Worm (Caenorhabditis elegans) whole organism, L3 larva: Measurements from ENCODE around the gene Y59A8B.8.
"Not testable (repeated sequence)": the region's sequence is repeated elsewhere in the genome, so short reads cannot be mapped to it uniquely, and the experiment has no call there.

Experiments used
- R02D3.7 ChIP-seq: fragments of 150-350 bp; optimal IDR thresholded peaks from 2 replicates; lab custom pipeline; 2014; ENCODE audit warnings: missing biosample characterization, missing genetic modification characterization
- aly-2 ChIP-seq: fragments of 150-350 bp; optimal IDR thresholded peaks from 2 replicates; lab custom pipeline; 2014; ENCODE audit warnings: missing biosample characterization, missing genetic modification characterization
- ceh-16 ChIP-seq: sonication (generic microtip); optimal IDR thresholded peaks from 2 replicates; lab custom pipeline; 2017; ENCODE audit warnings: missing biosample characterization, missing genetic modification characterization
- egl-27 ChIP-seq: sonication (generic microtip); optimal IDR thresholded peaks from 4 replicates; lab custom pipeline; 2017; ENCODE audit warnings: missing biosample characterization, missing genetic modification reagents, missing genetic modification characterization
- elt-1 ChIP-seq: fragments of 150-350 bp; optimal IDR thresholded peaks from 2 replicates; lab custom pipeline; 2014; ENCODE audit warnings: missing biosample characterization, missing genetic modification characterization
- elt-3 ChIP-seq, 3 experiments: fragments of 150-350 bp in 1 of 3; sonication (generic microtip) in 2 of 3; optimal IDR thresholded peaks; 2 replicates in 2 of 3; 4 replicates in 1 of 3; lab custom pipeline; 2014 to 2017; ENCODE audit warnings: missing biosample characterization in 3 of 3, missing genetic modification characterization in 3 of 3
- eor-1 ChIP-seq, 2 experiments: fragments of 150-350 bp; optimal IDR thresholded peaks; 2 replicates each; lab custom pipeline; 2014 to 2018; ENCODE audit warnings: missing biosample characterization in 2 of 2, missing genetic modification characterization in 2 of 2
- fkh-2 ChIP-seq: fragments of 150-350 bp; optimal IDR thresholded peaks from 2 replicates; lab custom pipeline; 2014; ENCODE audit warnings: missing biosample characterization, missing genetic modification reagents, missing genetic modification characterization
- fos-1 ChIP-seq: fragments of 150-350 bp; optimal IDR thresholded peaks from 2 replicates; lab custom pipeline; 2014; ENCODE audit warnings: missing biosample characterization, missing genetic modification characterization
- hmg-11 ChIP-seq: sonication (generic microtip); optimal IDR thresholded peaks from 2 replicates; lab custom pipeline; 2016; ENCODE audit warnings: missing genetic modification characterization, missing compliant biosample characterization
- jun-1 ChIP-seq: fragments of 150-350 bp; optimal IDR thresholded peaks from 2 replicates; lab custom pipeline; 2014; ENCODE audit warnings: missing biosample characterization, missing genetic modification reagents, missing genetic modification characterization
- lin-15B ChIP-seq: fragments of 150-350 bp; optimal IDR thresholded peaks from 2 replicates; lab custom pipeline; 2014; ENCODE audit warnings: missing biosample characterization, missing genetic modification characterization
- lin-39 ChIP-seq: fragments of 150-350 bp; optimal IDR thresholded peaks from 2 replicates; lab custom pipeline; 2018; ENCODE audit warnings: missing biosample characterization, missing genetic modification reagents, missing genetic modification characterization
- lsy-12 ChIP-seq: sonication (generic microtip); optimal IDR thresholded peaks from 2 replicates; lab custom pipeline; 2016; ENCODE audit warnings: mild to moderate bottlenecking, missing genetic modification characterization, missing compliant biosample characterization
- mml-1 ChIP-seq: fragments of 150-350 bp; sonication (generic microtip); optimal IDR thresholded peaks from 3 replicates; lab custom pipeline; 2014; ENCODE audit warnings: missing biosample characterization, missing genetic modification characterization
- nhr-11 ChIP-seq: fragments of 150-350 bp; optimal IDR thresholded peaks from 2 replicates; lab custom pipeline; 2014; ENCODE audit warnings: missing biosample characterization, missing genetic modification characterization
- nhr-12 ChIP-seq: fragments of 150-350 bp; optimal IDR thresholded peaks from 2 replicates; lab custom pipeline; 2014; ENCODE audit warnings: missing biosample characterization, missing genetic modification characterization
- nhr-23 ChIP-seq: fragments of 150-350 bp; optimal IDR thresholded peaks from 2 replicates; lab custom pipeline; 2014; ENCODE audit warnings: missing biosample characterization, missing genetic modification reagents, missing genetic modification characterization
- nhr-237 ChIP-seq: fragments of 150-350 bp; optimal IDR thresholded peaks from 2 replicates; lab custom pipeline; 2014; ENCODE audit warnings: missing biosample characterization, missing genetic modification characterization
- nhr-28 ChIP-seq: fragments of 150-350 bp; optimal IDR thresholded peaks from 2 replicates; lab custom pipeline; 2014; ENCODE audit warnings: missing biosample characterization, missing genetic modification characterization
- nhr-43 ChIP-seq: sonication (generic microtip); optimal IDR thresholded peaks from 2 replicates; lab custom pipeline; 2016; ENCODE audit warnings: mild to moderate bottlenecking, missing genetic modification characterization, missing compliant biosample characterization; ENCODE audit not compliant: poor library complexity, severe bottlenecking
- nhr-67 ChIP-seq: fragments of 150-350 bp; optimal IDR thresholded peaks from 2 replicates; lab custom pipeline; 2014; ENCODE audit warnings: missing biosample characterization, missing genetic modification characterization
- nhr-76 ChIP-seq: fragments of 150-350 bp; sonication (generic microtip); optimal IDR thresholded peaks from 5 replicates; lab custom pipeline; 2014; ENCODE audit warnings: missing biosample characterization, missing genetic modification characterization
- nhr-77 ChIP-seq: fragments of 150-350 bp; optimal IDR thresholded peaks from 2 replicates; lab custom pipeline; 2014; ENCODE audit warnings: missing biosample characterization, missing genetic modification characterization
- sea-2 ChIP-seq: fragments of 150-350 bp; sonication (generic microtip); optimal IDR thresholded peaks from 4 replicates; lab custom pipeline; 2014; ENCODE audit warnings: missing biosample characterization, missing genetic modification reagents, missing genetic modification characterization
- skn-1 ChIP-seq: fragments of 150-350 bp; optimal IDR thresholded peaks from 2 replicates; lab custom pipeline; 2014; ENCODE audit warnings: missing biosample characterization, missing genetic modification characterization
- snpc-4 ChIP-seq: fragments of 150-350 bp; optimal IDR thresholded peaks from 2 replicates; lab custom pipeline; 2014; ENCODE audit warnings: missing biosample characterization, missing genetic modification characterization
- tbx-2 ChIP-seq: sonication (generic microtip); optimal IDR thresholded peaks from 2 replicates; lab custom pipeline; 2016; ENCODE audit warnings: mild to moderate bottlenecking, missing genetic modification characterization, missing compliant biosample characterization
- unc-39 ChIP-seq: sonication (generic microtip); optimal IDR thresholded peaks from 4 replicates; lab custom pipeline; 2017; ENCODE audit warnings: missing biosample characterization, missing genetic modification characterization
- zag-1 ChIP-seq: fragments of 150-350 bp; optimal IDR thresholded peaks from 2 replicates; lab custom pipeline; 2014; ENCODE audit warnings: missing biosample characterization, missing genetic modification characterization
- ztf-4 ChIP-seq: fragments of 150-350 bp; optimal IDR thresholded peaks from 2 replicates; lab custom pipeline; 2014; ENCODE audit warnings: missing biosample characterization, missing genetic modification characterization

The Y59A8B.8 gene

ce11 chrV:18069195-18069594 is 3.1 kb upstream of the Y59A8B.8 start:
- peak; percentile 25 for TF ChIP-seq lin-15B

DNA sequence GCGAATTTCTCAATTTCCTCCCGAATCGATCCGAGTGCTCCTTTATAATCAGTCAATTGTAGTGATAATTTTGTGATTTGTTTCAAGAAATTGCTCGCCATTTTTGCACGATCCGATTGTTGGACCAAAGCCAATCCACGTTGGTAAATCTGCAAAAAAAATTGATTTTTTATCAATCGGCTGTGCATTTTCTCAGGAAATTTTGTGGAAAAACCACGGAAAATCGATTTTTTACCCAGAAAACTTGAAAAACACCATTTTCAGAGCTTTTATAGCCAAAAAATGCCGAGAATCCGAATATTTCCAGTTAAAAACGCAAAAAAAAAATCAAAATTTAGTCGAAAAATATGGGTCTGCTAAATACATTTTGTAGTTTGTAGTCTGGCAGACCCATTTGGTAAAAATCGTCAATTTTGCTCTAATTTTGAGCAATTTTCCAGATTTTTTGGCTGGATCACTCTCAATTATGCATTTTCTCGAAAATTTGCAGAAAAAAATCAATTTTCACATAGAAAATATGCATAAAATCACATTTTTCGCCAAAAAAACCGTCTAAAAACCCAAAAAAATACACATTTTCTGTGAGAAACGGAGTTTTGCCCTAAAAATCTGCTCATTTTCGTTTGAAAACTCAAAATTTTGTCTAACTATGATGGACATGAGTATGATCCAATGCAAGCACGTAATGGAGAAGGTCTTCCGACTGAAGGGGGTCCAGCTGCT is 10.6 kb downstream of the Y59A8B.8 start, which contains the start of the genes Y59A8B.25 and ebp-3:
Y59A8B.25 (minus strand) TSS at position 101 of the 723 bp plus-strand sequence.
ebp-3 (plus strand) TSS at position 673 of the 723 bp plus-strand sequence.
- not testable (repeated sequence) for TF ChIP-seq fos-1, zag-1, nhr-43 (tag; lab: Kevin White, UChicago)

ce11 chrV:18043271-18043670 is 22.8 kb downstream of the Y59A8B.8 start, which contains the start of gene ebp-1:
TSS of gene ebp-1 (plus strand) at chrV:18043571.
- TF ChIP-seq fkh-2 (tag; lab: Kevin White, UChicago) (no peak), ceh-16 (tag; lab: Kevin White, UChicago) (no peak), nhr-23 (tag; lab: Kevin White, UChicago) (no peak)

DNA sequence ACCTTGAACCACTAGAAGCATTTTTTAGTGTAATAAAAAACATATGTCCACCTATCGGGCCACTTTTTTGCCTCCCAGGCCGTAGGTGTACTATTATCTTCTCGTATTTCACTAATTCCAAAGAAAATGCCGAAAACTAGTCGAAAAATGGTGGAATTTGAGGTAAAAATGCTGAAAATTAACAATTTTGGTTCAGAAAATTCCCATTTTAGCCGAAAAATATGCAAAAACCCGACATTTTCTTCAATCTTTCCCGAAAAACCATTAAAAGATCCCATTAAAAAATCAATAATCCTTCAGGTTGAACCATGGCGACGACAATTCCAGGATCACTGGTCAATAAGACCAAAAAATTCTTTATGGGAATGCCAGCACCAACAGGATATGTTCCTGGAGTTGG is 43.9 kb downstream of the Y59A8B.8 start, which contains the start of gene prp-6:
prp-6 (plus strand) TSS at position 301 of the 400 bp plus-strand sequence.
- no peak for TF ChIP-seq nhr-12 (tag; lab: Kevin White, UChicago)
- TF ChIP-seq lin-39 (tag; lab: Kevin White, UChicago): no peak
- no peak for TF ChIP-seq eor-1 (tag; optimal IDR thresholded peaks at IDR 0.05; lab: Kevin White, UChicago)
- TF ChIP-seq egl-27: no peak
- no peak for TF ChIP-seq nhr-237
- TF ChIP-seq aly-2 (tag; lab: Kevin White, UChicago): no peak
- no peak for TF ChIP-seq ztf-4 (tag; lab: Kevin White, UChicago)
- no peak for TF ChIP-seq nhr-43 (tag; lab: Kevin White, UChicago)

ce11 chrV:18021464-18021863 is 44.6 kb downstream of the Y59A8B.8 start:
- TF ChIP-seq mml-1 (tag; lab: Kevin White, UChicago) (no peak), nhr-76 (tag; lab: Kevin White, UChicago) (no peak), unc-39 (tag; lab: Kevin White, UChicago) (no peak), snpc-4 (tag; lab: Kevin White, UChicago) (peak; percentile 36), lin-15B (peak; percentile 40), nhr-77 (tag; lab: Kevin White, UChicago) (no peak), lsy-12 (tag; lab: Kevin White, UChicago) (no peak)

DNA sequence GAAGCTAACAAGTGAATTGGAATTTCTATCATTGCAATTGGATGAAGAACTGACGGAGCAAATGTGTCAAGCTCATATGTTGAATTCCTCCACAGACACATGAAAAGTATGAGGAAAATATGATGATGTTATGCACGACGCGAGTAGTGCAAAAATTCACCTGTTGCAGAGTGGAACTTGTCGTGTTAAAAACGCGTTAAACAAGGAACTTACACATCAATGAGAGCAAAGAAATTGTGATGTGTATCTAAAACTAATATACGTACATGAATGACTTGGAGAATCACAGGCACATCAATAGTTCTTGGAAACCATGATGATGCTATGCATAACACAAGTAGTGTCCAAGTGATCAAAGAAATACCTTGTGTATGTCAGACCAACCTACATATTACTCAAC is 48.9 kb downstream of the Y59A8B.8 start, which contains the start of gene srh-134:
srh-134 (minus strand) TSS at position 101 of the 400 bp plus-strand sequence.
- TF ChIP-seq nhr-67 (tag; lab: Kevin White, UChicago) (no peak), jun-1 (no peak), aly-2 (tag; lab: Kevin White, UChicago) (no peak), nhr-12 (tag; lab: Kevin White, UChicago) (no peak), mml-1 (tag; lab: Kevin White, UChicago) (no peak), tbx-2 (tag; lab: Kevin White, UChicago) (no peak), R02D3.7 (tag; lab: Kevin White, UChicago) (no peak), sea-2 (GFP tag; lab: Kevin White, UChicago) (no peak), nhr-28 (tag; lab: Kevin White, UChicago) (no peak), nhr-11 (no peak), nhr-237 (no peak), elt-3 (tag; optimal IDR thresholded peaks at IDR 0.05; lab: Kevin White, UChicago) (no peak), skn-1 (no peak)

ce11 chrV:18014116-18014515 is 52.0 kb downstream of the Y59A8B.8 start, which contains the start of gene srh-133:
TSS of gene srh-133 (minus strand) at chrV:18014216.
- TF ChIP-seq sea-2 (GFP tag; lab: Kevin White, UChicago): no peak
- no peak for TF ChIP-seq lin-39 (tag; lab: Kevin White, UChicago)
- no peak for TF ChIP-seq nhr-43 (tag; lab: Kevin White, UChicago)
- no peak for TF ChIP-seq hmg-11 (tag; lab: Kevin White, UChicago)
- TF ChIP-seq unc-39 (tag; lab: Kevin White, UChicago): no peak
- no peak for TF ChIP-seq elt-3 (tag; optimal IDR thresholded peaks at IDR 0.05; lab: Kevin White, UChicago)
- no peak for TF ChIP-seq nhr-237
- TF ChIP-seq aly-2 (tag; lab: Kevin White, UChicago): no peak
- TF ChIP-seq elt-1 (tag; lab: Kevin White, UChicago): no peak
